Worm (Caenorhabditis elegans) whole organism, L4/young adult: ENCODE results near the gene srh-274.
"Not testable (repeated sequence)": the region's sequence is repeated elsewhere in the genome, so short reads cannot be mapped to it uniquely, and the experiment has no call there.

Experiments
- W03F9.2 ChIP-seq: fragments of 150-350 bp; optimal IDR thresholded peaks from 2 replicates; lab custom pipeline; 2014; ENCODE audit warnings: missing biosample characterization, missing genetic modification characterization
- dao-5 ChIP-seq: sonication (generic microtip); optimal IDR thresholded peaks from 2 replicates; lab custom pipeline; 2016; ENCODE audit warnings: missing genotype, missing genetic modification characterization, moderate library complexity, missing compliant biosample characterization
- him-1 ChIP-seq: sonication (generic microtip); optimal IDR thresholded peaks from 2 replicates; lab custom pipeline; 2016; ENCODE audit warnings: missing genotype, missing genetic modification reagents, missing genetic modification characterization, missing compliant biosample characterization

The srh-274 gene

DNA sequence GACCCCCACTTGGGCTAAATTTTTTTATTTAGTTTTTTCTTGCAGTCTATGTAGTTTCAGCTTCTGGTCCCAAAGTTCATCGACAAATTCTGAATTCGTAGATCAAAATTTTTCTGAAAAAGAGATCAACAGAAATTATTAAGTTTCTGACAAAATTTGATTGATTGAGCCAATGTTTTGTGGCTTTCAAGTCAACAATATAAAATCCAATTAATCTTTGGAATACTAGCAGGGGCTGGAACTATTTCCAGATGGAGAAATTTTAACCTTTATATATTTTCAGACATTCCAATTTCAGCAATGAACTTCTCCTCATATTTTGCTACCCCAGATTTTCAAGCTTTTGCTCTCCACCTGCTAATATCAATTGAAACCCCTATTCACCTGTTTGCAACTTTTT, at the start of gene srh-274:
TSS of gene srh-274 (plus strand) at position 301 of the 400 bp plus-strand sequence.
- TF ChIP-seq W03F9.2 (tag; lab: Kevin White, UChicago) (no peak), dao-5 (tag; lab: Kevin White, UChicago) (no peak), him-1 (tag; lab: Kevin White, UChicago) (no peak)

DNA sequence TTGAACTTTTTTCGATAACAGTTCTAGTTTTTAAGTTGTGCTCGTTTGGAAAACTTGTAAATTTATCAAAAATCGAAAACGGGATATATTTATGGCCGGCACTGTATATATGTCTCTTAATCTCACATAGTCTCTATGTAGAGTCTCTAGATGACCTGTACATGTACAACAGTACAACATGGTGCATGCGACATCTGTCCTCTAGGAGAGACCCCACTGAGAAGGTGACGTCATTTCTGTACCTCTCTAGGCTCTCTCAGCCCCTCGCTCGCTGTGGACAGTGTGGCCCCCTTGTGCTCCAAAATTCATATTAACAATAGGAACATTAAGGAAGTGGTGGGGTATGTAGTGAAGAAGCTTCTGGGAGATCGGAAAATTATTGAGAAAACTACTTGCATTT, 45.7 kb upstream of the srh-274 start:
- no peak for TF ChIP-seq dao-5 (tag; lab: Kevin White, UChicago)
- no peak for TF ChIP-seq him-1 (tag; lab: Kevin White, UChicago)
- no peak for TF ChIP-seq W03F9.2 (tag; lab: Kevin White, UChicago)

DNA sequence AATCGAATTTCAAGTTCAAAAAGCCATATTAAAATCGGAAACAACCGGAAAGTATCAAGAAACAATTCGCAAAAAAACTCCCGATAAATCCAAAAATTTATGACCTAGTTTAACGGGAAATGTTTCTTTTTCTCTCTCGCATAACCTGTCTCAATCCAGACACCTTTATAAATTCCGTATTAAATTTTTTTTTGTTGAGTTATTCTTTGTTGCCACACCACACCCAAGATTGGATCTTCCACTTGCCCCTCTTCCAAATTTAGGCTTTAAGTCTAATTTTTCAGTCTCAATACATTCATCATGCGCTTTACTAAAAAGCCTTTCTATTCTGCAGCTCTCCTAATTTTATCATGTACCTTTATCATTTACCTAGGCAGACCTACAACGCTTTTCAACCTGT, 44.4 kb upstream of the srh-274 start, which contains the start of gene R07C3.3:
TSS of gene R07C3.3 (plus strand) at position 301 of the 400 bp plus-strand sequence.
- TF ChIP-seq him-1 (tag; lab: Kevin White, UChicago) (no peak), dao-5 (tag; lab: Kevin White, UChicago) (no peak), W03F9.2 (tag; lab: Kevin White, UChicago) (no peak)

DNA sequence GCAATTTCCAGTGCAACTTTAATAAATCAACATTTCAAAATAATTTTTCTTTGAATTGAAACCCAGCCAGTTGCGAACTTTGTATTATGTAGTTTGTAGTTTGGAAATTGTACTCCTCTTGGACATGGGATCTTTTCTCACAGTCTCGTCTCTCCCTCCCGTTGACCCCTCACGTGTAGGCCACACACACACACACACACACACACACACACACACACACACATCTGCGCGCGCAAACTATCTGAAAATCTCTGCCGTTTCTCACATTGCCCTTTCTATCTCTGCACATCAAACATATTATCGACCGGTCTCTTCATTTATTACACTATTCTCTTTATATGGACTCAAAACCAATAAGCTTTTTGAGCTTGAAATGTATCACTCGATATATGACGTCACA, 42.2 kb upstream of the srh-274 start, which contains the start of gene fbxc-36:
TSS of gene fbxc-36 (plus strand) at position 205 of the 400 bp plus-strand sequence.
- TF ChIP-seq dao-5 (tag; lab: Kevin White, UChicago) (no peak), him-1 (tag; lab: Kevin White, UChicago) (no peak), W03F9.2 (tag; lab: Kevin White, UChicago) (no peak)

DNA sequence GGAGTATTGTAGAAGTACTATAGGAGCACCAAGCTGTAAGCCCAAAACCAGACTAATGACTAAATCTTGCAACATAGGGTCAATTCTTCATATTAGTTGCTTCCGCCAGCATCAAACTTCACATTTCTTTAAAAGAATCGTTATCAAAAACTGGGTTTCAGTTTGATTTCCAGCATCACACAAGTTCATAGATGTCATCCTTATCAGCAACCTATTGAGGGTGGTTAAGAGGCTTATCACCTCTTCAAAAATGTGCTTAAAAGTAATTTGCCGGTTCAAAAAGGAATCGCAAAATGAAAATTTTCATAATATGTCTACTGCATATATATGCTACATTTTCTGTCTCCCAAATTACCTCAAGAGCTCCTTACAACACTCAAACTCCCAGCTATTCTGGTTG, 39.2 kb upstream of the srh-274 start, which contains the start of gene clec-43:
TSS of gene clec-43 (plus strand) at position 294 of the 400 bp plus-strand sequence.
- TF ChIP-seq him-1 (tag; lab: Kevin White, UChicago) (no peak), dao-5 (tag; lab: Kevin White, UChicago) (no peak), W03F9.2 (tag; lab: Kevin White, UChicago) (no peak)

DNA sequence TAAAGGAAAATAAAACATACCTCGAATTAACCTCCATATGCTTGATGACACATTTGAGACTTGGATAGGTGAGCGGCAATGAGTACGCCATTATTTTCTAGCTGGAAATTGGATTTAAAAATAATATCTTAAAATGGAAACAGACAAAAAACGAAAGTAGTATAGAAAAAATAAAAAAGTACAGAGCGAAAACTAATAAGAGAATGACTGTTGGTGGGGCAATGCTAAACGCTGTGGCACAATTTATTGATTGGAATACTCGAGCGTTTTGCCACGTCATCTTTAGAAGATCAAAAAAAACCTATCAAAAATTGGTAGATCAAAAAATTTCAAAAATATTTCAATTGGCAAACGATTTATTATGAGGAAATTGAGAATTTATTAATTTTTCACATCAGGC, 34.9 kb upstream of the srh-274 start, which contains the start of gene fbxc-32:
TSS of gene fbxc-32 (minus strand) at position 101 of the 400 bp plus-strand sequence.
- TF ChIP-seq him-1 (tag; lab: Kevin White, UChicago): no peak
- no peak for TF ChIP-seq W03F9.2 (tag; lab: Kevin White, UChicago)
- no peak for TF ChIP-seq dao-5 (tag; lab: Kevin White, UChicago)

DNA sequence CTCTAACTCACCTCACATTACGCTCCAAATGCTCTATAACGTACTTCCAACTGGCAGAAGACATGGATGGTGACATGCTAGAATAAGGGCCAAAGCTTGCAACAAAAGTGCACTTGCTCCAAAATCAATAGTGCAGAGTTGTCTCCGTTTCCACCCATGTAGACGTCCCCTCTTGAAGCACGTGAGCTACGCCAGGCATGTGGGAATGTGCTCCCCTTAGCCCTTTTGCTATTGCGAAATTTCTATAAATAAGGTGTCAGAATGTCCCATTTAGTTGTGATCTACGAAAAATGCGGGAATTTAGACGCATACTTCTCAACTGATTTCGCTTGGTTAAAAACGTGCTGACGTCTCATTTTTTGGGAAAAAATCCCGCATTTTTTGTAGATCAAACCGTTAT, 32.6 kb upstream of the srh-274 start:
- TF ChIP-seq him-1 (tag; lab: Kevin White, UChicago) (no peak), W03F9.2 (tag; lab: Kevin White, UChicago) (no peak), dao-5 (tag; lab: Kevin White, UChicago) (no peak)

DNA sequence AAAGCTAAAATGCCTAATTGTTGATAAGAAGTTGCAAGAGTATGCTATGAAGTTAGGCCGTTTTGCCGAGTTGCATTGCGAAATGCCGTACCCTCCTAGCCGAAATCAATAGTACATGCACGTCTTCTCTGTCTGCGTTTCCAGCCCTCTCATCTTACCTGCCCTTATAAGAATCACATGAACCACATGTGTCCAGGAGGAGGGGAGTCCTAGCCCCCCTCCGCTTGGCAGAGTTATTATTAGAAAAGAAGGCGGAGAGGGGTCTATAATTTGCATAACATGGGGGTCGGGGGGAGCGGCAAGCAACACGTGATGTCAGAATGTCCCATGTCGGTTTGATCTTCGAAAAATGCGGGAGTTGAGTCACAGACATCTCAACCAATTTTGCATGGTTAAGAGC, 29.9 kb upstream of the srh-274 start:
- TF ChIP-seq him-1 (tag; lab: Kevin White, UChicago) (no peak), W03F9.2 (tag; lab: Kevin White, UChicago) (no peak), dao-5 (tag; lab: Kevin White, UChicago) (no peak)

DNA sequence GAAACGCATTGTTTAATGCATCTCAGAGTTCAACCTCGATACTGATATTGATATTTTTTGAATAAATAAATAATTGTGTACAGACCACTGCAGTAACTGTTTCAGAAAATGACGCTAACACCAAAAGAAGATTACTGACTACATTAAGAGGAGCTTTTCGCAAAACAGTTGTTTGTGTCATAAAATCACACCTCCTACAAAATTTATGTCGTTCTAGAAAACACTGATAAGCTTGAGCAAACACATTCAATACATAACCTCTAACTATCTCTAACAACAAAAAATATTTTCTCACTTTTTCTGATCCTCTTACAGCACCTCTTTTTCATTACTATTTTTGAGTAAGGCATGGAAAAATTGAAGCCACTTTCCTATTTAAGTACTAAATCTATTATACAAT, 28.3 kb upstream of the srh-274 start, which contains the start of gene fbxc-7:
TSS of gene fbxc-7 (plus strand) at position 301 of the 400 bp plus-strand sequence.
- TF ChIP-seq dao-5, W03F9.2, him-1 (tag; lab: Kevin White, UChicago): not testable (repeated sequence)

DNA sequence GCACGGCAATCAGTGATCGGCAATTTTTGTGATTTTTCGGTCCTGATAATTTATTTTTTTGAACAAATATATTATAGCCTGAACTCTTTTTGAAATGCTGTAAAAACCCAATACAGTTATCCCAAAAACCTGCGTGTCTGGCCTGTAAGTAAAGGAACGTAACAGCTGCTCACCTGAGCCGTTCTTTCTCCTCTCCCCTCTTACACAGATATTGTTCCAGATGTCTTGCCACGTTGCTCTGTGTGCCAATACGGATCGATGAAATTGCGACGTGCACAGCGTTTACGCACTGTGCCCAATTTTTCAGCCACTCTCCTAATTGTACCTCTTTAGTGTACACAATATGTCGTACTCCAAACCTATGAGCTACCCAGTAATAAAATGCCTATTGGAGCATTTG, 24.3 kb upstream of the srh-274 start, which contains the start of gene sdz-4:
TSS of gene sdz-4 (plus strand) at position 301 of the 400 bp plus-strand sequence.
- TF ChIP-seq him-1 (tag; lab: Kevin White, UChicago): no peak
- TF ChIP-seq W03F9.2 (tag; lab: Kevin White, UChicago): no peak
- TF ChIP-seq dao-5 (tag; lab: Kevin White, UChicago): no peak

DNA sequence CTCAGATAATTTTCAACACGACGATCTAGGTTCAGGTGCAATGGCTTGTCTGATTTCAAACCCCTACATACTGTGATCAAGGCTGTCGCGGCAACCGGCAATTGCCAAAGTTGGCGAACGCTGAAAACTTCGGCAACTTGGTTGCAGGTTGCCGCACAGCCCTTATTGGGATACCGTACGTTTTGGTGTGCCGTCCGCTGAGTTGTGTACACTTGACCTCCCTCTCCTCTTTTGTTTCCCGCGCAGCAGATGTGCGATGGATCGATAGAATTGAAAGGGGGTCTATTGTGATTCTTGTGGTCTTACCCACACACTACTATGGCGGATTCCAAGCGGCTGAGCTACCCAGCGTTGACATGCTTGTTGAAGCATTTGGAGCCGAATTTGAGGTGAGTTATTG, 22.7 kb upstream of the srh-274 start, which contains the start of the genes C32B5.18 and C32B5.7:
TSS of gene C32B5.18 (plus strand) at position 301 of the 400 bp plus-strand sequence.
TSS of gene C32B5.7 (plus strand) at position 311 of the 400 bp plus-strand sequence.
- TF ChIP-seq him-1 (tag; lab: Kevin White, UChicago): no peak
- TF ChIP-seq W03F9.2 (tag; lab: Kevin White, UChicago): no peak
- TF ChIP-seq dao-5 (tag; lab: Kevin White, UChicago): no peak

DNA sequence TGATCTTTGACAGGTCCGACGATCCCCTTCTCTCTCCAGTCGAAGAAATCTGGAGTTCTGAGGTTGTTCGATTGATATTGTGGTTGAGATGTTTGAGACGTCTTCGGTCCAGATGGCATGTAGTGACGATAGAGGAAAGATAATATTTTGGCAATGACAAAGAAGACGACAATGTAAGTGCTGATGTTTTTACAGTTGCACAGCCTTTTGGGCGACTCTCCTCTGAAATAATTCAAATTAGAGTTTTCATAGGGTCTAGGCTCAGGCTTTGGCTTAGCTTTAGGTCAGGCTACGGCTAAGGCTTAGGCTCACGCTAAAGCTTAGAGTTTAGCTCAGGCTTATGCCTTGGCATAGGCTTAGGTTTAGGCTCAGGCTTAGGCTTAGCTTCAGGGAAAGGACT, 21.0 kb upstream of the srh-274 start, which contains the start of gene C32B5.13:
TSS of gene C32B5.13 (minus strand) at position 101 of the 400 bp plus-strand sequence.
- no peak for TF ChIP-seq W03F9.2 (tag; lab: Kevin White, UChicago)
- TF ChIP-seq him-1 (tag; lab: Kevin White, UChicago): no peak
- no peak for TF ChIP-seq dao-5 (tag; lab: Kevin White, UChicago)

DNA sequence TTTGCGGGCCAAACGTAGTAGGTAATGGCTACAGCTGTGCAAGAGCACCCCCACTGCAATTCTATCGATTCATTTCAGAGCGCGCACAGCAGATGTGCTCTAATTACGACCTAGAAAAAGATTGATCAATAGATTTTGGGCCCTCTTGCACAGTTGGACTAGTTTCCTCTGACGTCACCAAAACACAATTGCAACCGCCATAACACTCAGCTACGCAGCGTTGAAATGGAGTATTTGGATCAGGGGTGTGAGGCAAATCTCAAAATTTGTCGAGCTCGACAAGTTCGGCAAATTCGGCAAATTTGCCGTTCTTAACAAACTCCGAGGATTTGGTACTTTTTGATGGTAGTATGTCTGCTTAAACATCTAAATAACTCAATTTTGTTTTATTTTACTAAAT, 16.0 kb upstream of the srh-274 start, which contains the start of gene fbxc-18:
TSS of gene fbxc-18 (minus strand) at position 101 of the 400 bp plus-strand sequence.
- TF ChIP-seq dao-5, W03F9.2, him-1 (tag; lab: Kevin White, UChicago): not testable (repeated sequence)
